Worm (Caenorhabditis elegans): ENCODE data around the gene Y41C4A.22.
A peak's percentile ranks its signal among the peaks of the same experiment; 100 is the strongest.

The Y41C4A.22 gene

DNA sequence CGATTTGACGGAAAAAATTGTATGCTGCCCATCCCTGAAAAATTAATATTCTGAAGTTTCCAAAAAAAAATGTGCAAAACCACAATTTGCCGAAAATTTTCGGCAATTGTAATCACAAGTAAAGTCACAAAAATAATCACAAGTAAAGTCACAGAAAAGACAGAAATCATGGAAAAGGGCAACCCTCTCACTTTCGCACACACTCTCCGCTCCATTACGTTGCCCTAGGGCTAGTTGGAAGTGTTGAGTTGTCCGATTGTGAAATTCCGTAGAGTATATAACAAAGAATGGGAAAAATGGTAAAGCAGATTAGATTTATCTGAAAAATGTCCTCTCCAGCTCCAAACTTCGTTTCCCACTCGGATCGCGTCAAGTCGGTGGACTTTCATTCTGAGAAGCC, 26.3 kb downstream of the Y41C4A.22 start, which contains the start of gene Y41C4A.32:
TSS of gene Y41C4A.32 (plus strand) at position 302 of the 400 bp plus-strand sequence.
- TF ChIP-seq nhr-76 (tag; optimal IDR thresholded peaks at IDR 0.05) (no peak), nhr-28 (tag; optimal IDR thresholded peaks at IDR 0.05) (no peak), ama-1 (optimal IDR thresholded peaks at IDR 0.05) (no peak), ceh-9 (tag; optimal IDR thresholded peaks at IDR 0.05) (no peak), fos-1 (tag; optimal IDR thresholded peaks at IDR 0.05) (no peak), unc-62 (GFP tag; optimal IDR thresholded peaks at IDR 0.05) (no peak), nhr-25 (tag; optimal IDR thresholded peaks at IDR 0.05) (no peak), fkh-10 (GFP tag; optimal IDR thresholded peaks at IDR 0.05) (no peak), lin-39 (tag; optimal IDR thresholded peaks at IDR 0.05) (no peak), tbx-2 (tag; optimal IDR thresholded peaks at IDR 0.05) (no peak), ceh-28 (tag; optimal IDR thresholded peaks at IDR 0.05) (no peak), nhr-23 (tag; optimal IDR thresholded peaks at IDR 0.05) (no peak), nhr-77 (tag; optimal IDR thresholded peaks at IDR 0.05) (no peak)

DNA sequence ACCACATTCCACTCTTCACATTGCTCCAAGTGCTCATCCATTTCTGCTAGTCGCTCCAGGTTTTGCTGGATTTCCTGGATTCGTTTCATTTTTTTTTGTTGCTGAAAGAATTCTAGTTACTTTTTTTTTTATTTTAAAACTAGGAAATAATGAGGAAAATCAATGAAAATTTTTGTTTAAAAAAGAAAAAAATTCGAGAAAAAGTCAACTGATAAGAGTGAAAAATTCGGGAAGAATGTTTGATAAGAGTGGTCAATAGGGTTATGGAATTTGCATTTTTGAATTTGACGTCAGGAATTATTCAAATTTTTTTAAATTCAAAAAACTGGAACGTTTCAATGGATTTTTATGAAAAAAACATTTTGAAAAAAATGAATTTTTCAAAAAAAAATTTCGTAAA, 31.5 kb downstream of the Y41C4A.22 start, which contains the start of gene Y41C4A.12:
TSS of gene Y41C4A.12 (minus strand) at position 101 of the 400 bp plus-strand sequence.
- TF ChIP-seq nhr-43 (tag; optimal IDR thresholded peaks at IDR 0.05; ENCODE audit: poor library complexity, severe bottlenecking), result no peak
- no peak for TF ChIP-seq nhr-12 (tag; optimal IDR thresholded peaks at IDR 0.05)
- no peak for TF ChIP-seq fos-1 (tag; optimal IDR thresholded peaks at IDR 0.05)
- TF ChIP-seq daf-12 (tag; optimal IDR thresholded peaks at IDR 0.05), result no peak
- TF ChIP-seq aly-2 (tag; optimal IDR thresholded peaks at IDR 0.05), result no peak
- TF ChIP-seq ama-1 (optimal IDR thresholded peaks at IDR 0.05), result no peak
- no peak for TF ChIP-seq nhr-28 (tag; optimal IDR thresholded peaks at IDR 0.05)
- no peak for TF ChIP-seq nhr-76 (tag; optimal IDR thresholded peaks at IDR 0.05)
- TF ChIP-seq unc-39 (tag; optimal IDR thresholded peaks at IDR 0.05), result no peak
- no peak for TF ChIP-seq ZK546.5 (tag; optimal IDR thresholded peaks at IDR 0.05)
- no peak for TF ChIP-seq nfya-1 (tag; optimal IDR thresholded peaks at IDR 0.05; ENCODE audit: insufficient read depth)
- TF ChIP-seq lin-39 (tag; optimal IDR thresholded peaks at IDR 0.05), result no peak
- TF ChIP-seq elt-2 (tag; optimal IDR thresholded peaks at IDR 0.05), result no peak
- no peak for TF ChIP-seq ztf-11 (tag; optimal IDR thresholded peaks at IDR 0.05)
- TF ChIP-seq tbx-2 (tag; optimal IDR thresholded peaks at IDR 0.05), result no peak
- TF ChIP-seq ceh-82 (tag; optimal IDR thresholded peaks at IDR 0.05), result no peak
- no peak for TF ChIP-seq nhr-11 (tag; optimal IDR thresholded peaks at IDR 0.05)
- no peak for TF ChIP-seq fkh-10 (GFP tag; optimal IDR thresholded peaks at IDR 0.05)
- no peak for TF ChIP-seq ztf-4 (tag; optimal IDR thresholded peaks at IDR 0.05)

DNA sequence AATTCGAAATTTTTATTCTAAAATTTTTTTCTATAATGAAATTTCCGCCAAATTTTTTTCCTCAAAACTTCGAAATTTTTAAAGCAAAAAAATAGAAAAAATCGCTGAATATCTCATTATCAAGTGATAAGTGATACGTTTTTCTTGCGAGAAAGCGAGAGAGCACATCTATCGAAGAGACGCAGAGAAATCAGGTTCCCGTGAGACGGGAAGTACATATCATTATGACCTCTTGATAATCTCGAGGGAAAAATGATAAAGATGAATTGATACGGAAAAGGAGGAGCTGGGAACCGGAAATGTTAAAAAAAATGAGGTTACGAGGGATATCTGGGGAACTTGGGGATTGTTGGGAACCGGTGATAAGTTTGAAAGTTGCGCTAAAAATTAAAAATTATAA, 31.9 kb downstream of the Y41C4A.22 start:
- TF ChIP-seq nhr-11 (tag; optimal IDR thresholded peaks at IDR 0.05) (no peak), nhr-23 (tag; optimal IDR thresholded peaks at IDR 0.05) (peak; percentile 49), elt-2 (tag; optimal IDR thresholded peaks at IDR 0.05) (peak; percentile 74), nhr-43 (tag; optimal IDR thresholded peaks at IDR 0.05; ENCODE audit: poor library complexity, severe bottlenecking) (no peak), elt-3 (tag; optimal IDR thresholded peaks at IDR 0.05) (peak in 2 of 3 experiments; percentile 87 to 91), nhr-76 (tag; optimal IDR thresholded peaks at IDR 0.05) (no peak), hmg-11 (tag; optimal IDR thresholded peaks at IDR 0.05) (peak; percentile 5)

DNA sequence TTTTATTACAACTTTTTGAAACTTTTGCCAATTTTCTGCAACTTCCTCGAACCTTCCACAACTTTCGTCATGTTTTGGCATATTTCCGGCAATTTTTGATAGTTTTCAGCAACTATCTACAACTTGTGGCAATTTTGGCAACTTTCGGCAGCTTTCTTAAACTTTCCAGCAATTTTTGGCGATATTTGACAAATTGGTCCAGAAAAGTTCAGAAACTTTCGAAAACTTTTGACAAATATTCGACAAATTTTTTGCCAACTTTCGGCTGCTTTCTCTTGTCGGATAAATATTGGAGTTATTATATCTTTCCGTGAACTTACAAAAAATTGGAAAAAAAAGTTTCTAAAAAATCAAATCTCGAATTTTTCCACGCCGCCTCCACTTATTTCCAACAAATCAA, 35.2 kb downstream of the Y41C4A.22 start, which contains the start of gene Y41C4A.18:
TSS of gene Y41C4A.18 (plus strand) at position 301 of the 400 bp plus-strand sequence.
- TF ChIP-seq fos-1 (tag; optimal IDR thresholded peaks at IDR 0.05), result no peak
- TF ChIP-seq elt-3 (tag; optimal IDR thresholded peaks at IDR 0.05), result no peak
- no peak for TF ChIP-seq mml-1 (tag; optimal IDR thresholded peaks at IDR 0.05)
- TF ChIP-seq nhr-76 (tag; optimal IDR thresholded peaks at IDR 0.05), result no peak
- no peak for TF ChIP-seq ceh-28 (tag; optimal IDR thresholded peaks at IDR 0.05)
- no peak for TF ChIP-seq nhr-237 (tag; optimal IDR thresholded peaks at IDR 0.05)
- no peak for TF ChIP-seq R02D3.7 (tag; optimal IDR thresholded peaks at IDR 0.05)
- TF ChIP-seq pqm-1 (tag; optimal IDR thresholded peaks at IDR 0.05), result no peak
- no peak for TF ChIP-seq lin-39 (tag; optimal IDR thresholded peaks at IDR 0.05)
- no peak for TF ChIP-seq ztf-11 (tag; optimal IDR thresholded peaks at IDR 0.05)
- TF ChIP-seq sea-2 (GFP tag; optimal IDR thresholded peaks at IDR 0.05), result no peak
- no peak for TF ChIP-seq fkh-2 (tag; optimal IDR thresholded peaks at IDR 0.05)
- TF ChIP-seq lin-15B (tag; optimal IDR thresholded peaks at IDR 0.05), result no peak
- TF ChIP-seq aly-2 (tag; optimal IDR thresholded peaks at IDR 0.05), result no peak
- no peak for TF ChIP-seq fkh-10 (GFP tag; optimal IDR thresholded peaks at IDR 0.05)
- TF ChIP-seq nhr-11 (tag; optimal IDR thresholded peaks at IDR 0.05), result no peak

DNA sequence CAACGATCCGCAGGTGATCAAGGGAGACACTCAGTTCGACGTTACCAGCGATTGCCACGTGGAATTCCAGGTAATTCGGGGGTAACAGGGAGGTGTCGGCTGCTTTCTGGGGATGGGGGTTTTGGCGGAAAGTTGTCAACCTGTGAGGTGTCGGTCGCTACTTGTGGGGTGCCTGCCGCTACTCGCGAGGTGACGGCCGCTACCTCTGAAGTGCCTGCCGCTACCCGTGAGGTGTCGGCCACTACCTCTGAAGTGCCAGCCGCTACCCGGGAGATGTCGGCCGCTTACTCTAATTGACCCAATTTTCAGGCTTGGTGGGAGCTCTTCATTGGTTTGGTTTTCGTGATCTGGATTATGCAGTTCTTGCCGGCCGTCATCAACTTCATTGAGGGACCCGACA, 35.8 kb downstream of the Y41C4A.22 start:
- TF ChIP-seq unc-62 (GFP tag; optimal IDR thresholded peaks at IDR 0.05), result no peak
- no peak for TF ChIP-seq skn-1 (tag; optimal IDR thresholded peaks at IDR 0.05)
- no peak for TF ChIP-seq R02D3.7 (tag; optimal IDR thresholded peaks at IDR 0.05)
- TF ChIP-seq ceh-9 (tag; optimal IDR thresholded peaks at IDR 0.05), result no peak
- no peak for TF ChIP-seq fkh-2 (tag; optimal IDR thresholded peaks at IDR 0.05)
- no peak for TF ChIP-seq nhr-11 (tag; optimal IDR thresholded peaks at IDR 0.05)
- TF ChIP-seq nhr-12 (tag; optimal IDR thresholded peaks at IDR 0.05), result no peak
- no peak for TF ChIP-seq lsy-12 (tag; optimal IDR thresholded peaks at IDR 0.05)
- no peak for TF ChIP-seq nhr-25 (tag; optimal IDR thresholded peaks at IDR 0.05)
- TF ChIP-seq daf-12 (tag; optimal IDR thresholded peaks at IDR 0.05), result no peak
- TF ChIP-seq zag-1 (tag; optimal IDR thresholded peaks at IDR 0.05), result no peak
- no peak for TF ChIP-seq elt-3 (tag; optimal IDR thresholded peaks at IDR 0.05)
- no peak for TF ChIP-seq mml-1 (tag; optimal IDR thresholded peaks at IDR 0.05)
- no peak for TF ChIP-seq egl-27 (tag; optimal IDR thresholded peaks at IDR 0.05)
- no peak for TF ChIP-seq ceh-28 (tag; optimal IDR thresholded peaks at IDR 0.05)
- TF ChIP-seq ztf-11 (tag; optimal IDR thresholded peaks at IDR 0.05), result no peak
- no peak for TF ChIP-seq nhr-77 (tag; optimal IDR thresholded peaks at IDR 0.05)

Measured in whole organism, L3 larva.